Worm (Caenorhabditis elegans) whole organism, midembryonic: ENCODE data around the gene K04C2.8.

Source experiments
- T22C8.4 ChIP-seq: fragments of 200-800 bp; sonication (Bioruptor generic); IDR thresholded peaks from 2 replicates; pipeline ENCODE4 v1.3.6; 2022; ENCODE audit warnings: missing genetic modification characterization, missing compliant biosample characterization
- flt-1 ChIP-seq: fragments of 200-800 bp; sonication (Bioruptor generic); IDR thresholded peaks from 2 replicates; pipeline ENCODE4 v1.3.6; 2022; ENCODE audit warnings: missing genetic modification characterization, missing compliant biosample characterization
- klf-2 ChIP-seq: fragments of 200-800 bp; sonication (Bioruptor generic); conservative IDR thresholded peaks from 2 replicates; pipeline ENCODE4 v1.3.6; 2022; ENCODE audit warnings: missing genetic modification reagents, missing genetic modification characterization, missing compliant biosample characterization
- med-1 ChIP-seq: sonication (generic microtip); optimal IDR thresholded peaks from 2 replicates; lab custom pipeline; 2017; ENCODE audit warnings: missing genetic modification characterization, mild to moderate bottlenecking, missing compliant biosample characterization, antibody characterized with exemption, missing genetic modification reagents; ENCODE audit not compliant: insufficient read depth
- ref-1 ChIP-seq: fragments of 200-800 bp; sonication (Bioruptor generic); conservative IDR thresholded peaks from 2 replicates; pipeline ENCODE4 v1.3.6; 2022; ENCODE audit warnings: missing genetic modification reagents, missing genetic modification characterization, missing compliant biosample characterization
- tab-1 ChIP-seq: fragments of 200-800 bp; sonication (Bioruptor generic); IDR thresholded peaks from 2 replicates; pipeline ENCODE4 v1.3.6; 2022; ENCODE audit warnings: missing genetic modification characterization, missing compliant biosample characterization
- ztf-23 ChIP-seq: fragments of 200-800 bp; sonication (Bioruptor generic); IDR thresholded peaks from 2 replicates; pipeline ENCODE4 v1.3.6; 2022; ENCODE audit warnings: missing genetic modification reagents, missing genetic modification characterization, missing compliant biosample characterization
- ztf-29 ChIP-seq: fragments of 200-800 bp; sonication (Bioruptor generic); IDR thresholded peaks from 2 replicates; pipeline ENCODE4 v1.3.6; 2022; ENCODE audit warnings: missing genetic modification reagents, missing genetic modification characterization, missing compliant biosample characterization

ce11 chrIII:6831312-6831711 lies 38.8 kb upstream of the K04C2.8 start:
- TF ChIP-seq ztf-29 (GFP tag; lab: Robert Waterston, UW) (no peak), med-1 (no peak), ztf-23 (GFP tag; lab: Robert Waterston, UW) (no peak), tab-1 (GFP tag; lab: Robert Waterston, UW) (no peak), klf-2 (GFP tag; lab: Robert Waterston, UW) (no peak), T22C8.4 (GFP tag; lab: Robert Waterston, UW) (no peak), flt-1 (no peak), ref-1 (GFP tag; lab: Robert Waterston, UW) (no peak)
